Fruit fly (Drosophila melanogaster) whole organism, embryonic: ENCODE data around the gene cysu.

Source experiments
- CG11695 ChIP-seq: fragments of 200-800 bp; sonication (Bioruptor generic); IDR thresholded peaks from 3 replicates; pipeline ENCODE4 v1.3.6; 2022; ENCODE audit warnings: missing biosample characterization, missing genetic modification characterization
- CG12659 ChIP-seq: fragments of 200-800 bp; sonication (Bioruptor generic); optimal IDR thresholded peaks from 3 replicates; lab custom pipeline; 2017; ENCODE audit warnings: mild to moderate bottlenecking, missing biosample characterization, missing genetic modification reagents, missing genetic modification characterization
- CG13296 ChIP-seq: fragments of 200-800 bp; sonication (Bioruptor generic); optimal IDR thresholded peaks from 3 replicates; lab custom pipeline; 2018; ENCODE audit warnings: missing biosample characterization, mild to moderate bottlenecking, missing genetic modification characterization
- CG15696 ChIP-seq: fragments of 200-800 bp; sonication (Bioruptor generic); optimal IDR thresholded peaks from 2 replicates; lab custom pipeline; 2019; ENCODE audit warnings: missing biosample characterization, mild to moderate bottlenecking, missing genetic modification characterization, moderate library complexity
- CG16815 ChIP-seq: fragments of 200-800 bp; sonication (Bioruptor generic); optimal IDR thresholded peaks from 3 replicates; lab custom pipeline; 2017; ENCODE audit warnings: missing biosample characterization, mild to moderate bottlenecking, missing genetic modification characterization
- CG17328 ChIP-seq: fragments of 200-800 bp; sonication (Bioruptor generic); IDR thresholded peaks from 2 replicates; pipeline ENCODE4 v1.3.6; 2022; ENCODE audit warnings: missing biosample characterization, missing genetic modification characterization
- CG18476 ChIP-seq: fragments of 200-800 bp; sonication (Bioruptor generic); optimal IDR thresholded peaks from 2 replicates; lab custom pipeline; 2016; ENCODE audit warnings: missing biosample characterization, mild to moderate bottlenecking, missing genetic modification characterization
- CG2712 ChIP-seq: fragments of 200-800 bp; optimal IDR thresholded peaks from 3 replicates; lab custom pipeline; 2019; ENCODE audit warnings: missing biosample characterization, mild to moderate bottlenecking, missing genetic modification characterization, moderate library complexity
- CG34422 ChIP-seq: fragments of 200-800 bp; sonication (Bioruptor generic); IDR thresholded peaks from 3 replicates; pipeline ENCODE4 v1.3.6; 2022; ENCODE audit warnings: missing biosample characterization, missing genetic modification characterization
- CG3726 ChIP-seq: fragments of 200-800 bp; sonication (Bioruptor generic); IDR thresholded peaks from 3 replicates; pipeline ENCODE4, ENCODE4 v1.3.6; 2022; ENCODE audit warnings: missing biosample characterization, missing genetic modification characterization
- CG4360 ChIP-seq: fragments of 200-800 bp; sonication (Bioruptor generic); IDR thresholded peaks from 2 replicates; pipeline ENCODE4 v1.3.6; 2022; ENCODE audit warnings: missing biosample characterization, missing genetic modification characterization
- CG4820 ChIP-seq: fragments of 200-800 bp; sonication (Bioruptor generic); optimal IDR thresholded peaks from 3 replicates; lab custom pipeline; 2016; ENCODE audit warnings: missing biosample characterization, missing genetic modification characterization
- CG5245 ChIP-seq: fragments of 200-800 bp; sonication (Bioruptor generic); optimal IDR thresholded peaks from 3 replicates; lab custom pipeline; 2016; ENCODE audit warnings: missing biosample characterization, missing genetic modification characterization
- CG6683 ChIP-seq: fragments of 200-800 bp; sonication (Bioruptor generic); optimal IDR thresholded peaks from 2 replicates; lab custom pipeline; 2017; ENCODE audit warnings: missing biosample characterization, mild to moderate bottlenecking, missing genetic modification characterization, missing genetic modification reagents
- CG6813 ChIP-seq: fragments of 200-800 bp; sonication (Bioruptor generic); optimal IDR thresholded peaks from 2 replicates; lab custom pipeline; 2017; ENCODE audit warnings: missing biosample characterization, missing genetic modification characterization, mild to moderate bottlenecking, moderate library complexity, missing genetic modification reagents
- CG7963 ChIP-seq: fragments of 200-800 bp; sonication (Bioruptor generic); IDR thresholded peaks from 3 replicates; pipeline ENCODE4 v1.3.6; 2022; ENCODE audit warnings: missing biosample characterization, missing genetic modification characterization; ENCODE audit not compliant: partially characterized antibody
- Chrac-16 ChIP-seq: fragments of 200-800 bp; sonication (Bioruptor generic); optimal IDR thresholded peaks from 3 replicates; lab custom pipeline; 2016; ENCODE audit warnings: missing biosample characterization, missing genetic modification characterization
- Doc3 ChIP-seq: fragments of 200-800 bp; sonication (Bioruptor generic); IDR thresholded peaks from 3 replicates; pipeline ENCODE4 v1.3.6; 2022; ENCODE audit warnings: missing biosample characterization, missing genetic modification characterization; ENCODE audit not compliant: partially characterized antibody
- Dp ChIP-seq: fragments of 200-800 bp; sonication (Bioruptor generic); optimal IDR thresholded peaks from 2 replicates; lab custom pipeline; 2018; ENCODE audit warnings: missing biosample characterization, mild to moderate bottlenecking, missing genetic modification characterization, moderate library complexity
- HLH3B ChIP-seq: fragments of 200-800 bp; sonication (Bioruptor generic); IDR thresholded peaks from 2 replicates; pipeline ENCODE4 v1.3.6; 2022; ENCODE audit warnings: missing biosample characterization, missing genetic modification characterization
- Hmr ChIP-seq: fragments of 200-800 bp; sonication (Bioruptor generic); optimal IDR thresholded peaks from 3 replicates; lab custom pipeline; 2017; ENCODE audit warnings: mild to moderate bottlenecking, missing biosample characterization, missing genetic modification reagents, missing genetic modification characterization
- Hmx ChIP-seq: fragments of 200-800 bp; sonication (Bioruptor generic); optimal IDR thresholded peaks from 2 replicates; lab custom pipeline; 2016; ENCODE audit warnings: missing biosample characterization, missing genetic modification characterization
- Meics ChIP-seq: fragments of 200-800 bp; sonication (Bioruptor generic); optimal IDR thresholded peaks from 2 replicates; lab custom pipeline; 2017; ENCODE audit warnings: missing biosample characterization, mild to moderate bottlenecking, missing genetic modification characterization
- NfI ChIP-seq: fragments of 200-800 bp; sonication (Bioruptor generic); optimal IDR thresholded peaks from 3 replicates; lab custom pipeline; 2018; ENCODE audit warnings: missing biosample characterization, mild to moderate bottlenecking, missing genetic modification characterization, moderate library complexity
- Six4 ChIP-seq: fragments of 200-800 bp; sonication (Bioruptor generic); optimal IDR thresholded peaks from 2 replicates; lab custom pipeline; 2016; ENCODE audit warnings: missing biosample characterization, missing genetic modification characterization
- Sry-δ ChIP-seq: fragments of 200-800 bp; sonication (Bioruptor generic); optimal IDR thresholded peaks from 2 replicates; lab custom pipeline; 2016; ENCODE audit warnings: missing biosample characterization, missing genetic modification characterization
- Ssrp ChIP-seq: fragments of 200-800 bp; sonication (Bioruptor generic); optimal IDR thresholded peaks from 2 replicates; lab custom pipeline; 2018; ENCODE audit warnings: missing biosample characterization, mild to moderate bottlenecking, missing genetic modification characterization, moderate library complexity
- ap ChIP-seq: fragments of 200-800 bp; sonication (Bioruptor generic); IDR thresholded peaks from 2 replicates; pipeline ENCODE4 v1.3.6; 2022; ENCODE audit warnings: missing biosample characterization, missing genetic modification characterization
- chinmo ChIP-seq: fragments of 200-800 bp; sonication (Bioruptor generic); IDR thresholded peaks from 4 replicates; pipeline ENCODE4 v1.3.6; 2022; ENCODE audit warnings: missing biosample characterization, missing genetic modification characterization; ENCODE audit not compliant: partially characterized antibody
- cwo ChIP-seq: fragments of 200-800 bp; sonication (Bioruptor generic); optimal IDR thresholded peaks from 3 replicates; lab custom pipeline; 2017; ENCODE audit warnings: missing biosample characterization, missing genetic modification characterization, mild to moderate bottlenecking, moderate library complexity, missing genetic modification reagents
- esg ChIP-seq: fragments of 200-800 bp; sonication (Bioruptor generic); conservative IDR thresholded peaks from 2 replicates; pipeline ENCODE4 v1.3.6; 2022; ENCODE audit warnings: missing biosample characterization, missing genetic modification characterization
- exex ChIP-seq: fragments of 200-800 bp; sonication (Bioruptor generic); optimal IDR thresholded peaks from 4 replicates; lab custom pipeline; 2018; ENCODE audit warnings: missing biosample characterization, mild to moderate bottlenecking, missing genetic modification characterization, moderate library complexity
- eyg ChIP-seq: fragments of 200-800 bp; sonication (Bioruptor generic); optimal IDR thresholded peaks from 3 replicates; lab custom pipeline; 2016; ENCODE audit warnings: missing biosample characterization, missing genetic modification characterization
- fd96Cb ChIP-seq: fragments of 200-800 bp; sonication (Bioruptor generic); optimal IDR thresholded peaks from 2 replicates; lab custom pipeline; 2018; ENCODE audit warnings: missing biosample characterization, mild to moderate bottlenecking, missing genetic modification characterization, moderate library complexity
- ftz-f1 ChIP-seq: fragments of 200-800 bp; sonication (Bioruptor generic); optimal IDR thresholded peaks from 2 replicates; lab custom pipeline; 2016; ENCODE audit warnings: missing biosample characterization, missing genetic modification characterization
- ham ChIP-seq: fragments of 200-800 bp; sonication (Bioruptor generic); IDR thresholded peaks from 2 replicates; pipeline ENCODE4 v1.3.6; 2022; ENCODE audit warnings: missing biosample characterization, missing genetic modification characterization
- insv ChIP-seq, 2 experiments: fragments of 200-800 bp; sonication (Bioruptor generic); optimal IDR thresholded peaks; 3 replicates each; lab custom pipeline; 2016 to 2018; ENCODE audit warnings: missing biosample characterization in 2 of 2, missing genetic modification characterization in 2 of 2
- jing ChIP-seq: fragments of 200-800 bp; sonication (Bioruptor generic); optimal IDR thresholded peaks from 2 replicates; lab custom pipeline; 2018; ENCODE audit warnings: missing biosample characterization, mild to moderate bottlenecking, missing genetic modification characterization
- kay ChIP-seq: fragments of 200-800 bp; sonication (Bioruptor generic); optimal IDR thresholded peaks from 2 replicates; lab custom pipeline; 2016; ENCODE audit warnings: missing biosample characterization, missing genetic modification characterization
- mirr ChIP-seq: fragments of 200-800 bp; sonication (Bioruptor generic); optimal IDR thresholded peaks from 3 replicates; lab custom pipeline; 2018; ENCODE audit warnings: missing biosample characterization, mild to moderate bottlenecking, missing genetic modification characterization
- mld ChIP-seq: fragments of 200-800 bp; sonication (Bioruptor generic); IDR thresholded peaks from 3 replicates; pipeline ENCODE4 v1.3.6; 2022; ENCODE audit warnings: missing biosample characterization, missing genetic modification characterization; ENCODE audit not compliant: partially characterized antibody
- pan ChIP-seq, 4 experiments: fragments of >200 bp in 3 of 4; fragments of 200-800 bp in 1 of 4; sonication (Bioruptor generic) in 1 of 4; optimal IDR thresholded peaks in 3 of 4; IDR thresholded peaks in 1 of 4; 2 replicates each; pipeline versions ENCODE4 v1.3.6 to Lab custom; 2017 to 2022; ENCODE audit warnings: missing biosample characterization in 2 of 4, missing genetic modification characterization in 2 of 4, mixed read lengths in 1 of 4
- psq ChIP-seq: fragments of 200-800 bp; sonication (Bioruptor generic); optimal IDR thresholded peaks from 2 replicates; lab custom pipeline; 2017; ENCODE audit warnings: missing biosample characterization, missing genetic modification characterization
- run ChIP-seq: fragments of 200-800 bp; sonication (Bioruptor generic); optimal IDR thresholded peaks from 3 replicates; lab custom pipeline; 2018; ENCODE audit warnings: missing biosample characterization, mild to moderate bottlenecking, missing genetic modification characterization
- sim ChIP-seq: fragments of 200-800 bp; sonication (Bioruptor generic); IDR thresholded peaks from 2 replicates; pipeline ENCODE4 v1.3.6; 2022; ENCODE audit warnings: missing biosample characterization, missing genetic modification characterization
- sna ChIP-seq: fragments of 200-800 bp; sonication (Bioruptor generic); IDR thresholded peaks from 2 replicates; pipeline ENCODE4 v1.3.6; 2022; ENCODE audit warnings: missing biosample characterization, missing genetic modification characterization; ENCODE audit not compliant: partially characterized antibody
- tio ChIP-seq: fragments of 200-800 bp; sonication (Bioruptor generic); optimal IDR thresholded peaks from 2 replicates; lab custom pipeline; 2017; ENCODE audit warnings: missing biosample characterization, missing genetic modification characterization, inconsistent platforms
- toy ChIP-seq: fragments of 200-800 bp; sonication (Bioruptor generic); IDR thresholded peaks from 2 replicates; pipeline ENCODE4 v1.3.6; 2022; ENCODE audit warnings: missing biosample characterization, missing genetic modification characterization

The cysu gene

dm6 chr3R:17386168-17386819, 39.3 kb upstream of the cysu start (continued):
- TF ChIP-seq sna (GFP tag; lab: Robert Waterston, UW) (no peak), CG2712 (tag; lab: Kevin White, UChicago) (peak; percentile 82), ap (GFP tag; lab: Robert Waterston, UW) (peak; percentile 67), tio (GFP tag; lab: Kevin White, UChicago) (peak; percentile 1), chinmo (GFP tag; lab: Robert Waterston, UW) (no peak), ham (no peak), CG11695 (GFP tag; lab: Robert Waterston, UW) (peak; percentile 61; the same call in 1 of the 3 replicates), CG6683 (GFP tag; lab: Kevin White, UChicago) (no peak), eyg (GFP tag; lab: Kevin White, UChicago) (no peak), CG6813 (GFP tag; lab: Kevin White, UChicago) (peak; percentile 56), Sry-δ (peak; percentile 31), Hmx (GFP tag; lab: Kevin White, UChicago) (no peak), run (peak; percentile 55), mirr (no peak), toy (GFP tag; lab: Robert Waterston, UW) (no peak), Doc3 (GFP tag; lab: Robert Waterston, UW) (no peak), CG18476 (GFP tag; lab: Kevin White, UChicago) (peak; percentile 50), CG4360 (GFP tag; lab: Robert Waterston, UW) (peak; percentile 40; the same call in 1 of the 2 replicates), CG12659 (peak; percentile 26), kay (no peak), jing (peak; percentile 40), Chrac-16 (peak; percentile 47), CG4820 (peak; percentile 74), Dp (GFP tag; lab: Kevin White, UChicago) (no peak), CG16815 (GFP tag; lab: Kevin White, UChicago) (peak; percentile 35), CG5245 (GFP tag; lab: Kevin White, UChicago) (peak; percentile 64), CG15696 (tag; lab: Kevin White, UChicago) (peak; percentile 42), sim (GFP tag; lab: Robert Waterston, UW) (peak; percentile 62), Hmr (peak; percentile 30), psq (GFP tag; lab: Kevin White, UChicago) (no peak), CG17328 (GFP tag; lab: Robert Waterston, UW) (peak; percentile 84), Six4 (peak; percentile 49), CG13296 (peak; percentile 1), insv (GFP tag; optimal IDR thresholded peaks at IDR 0.05; lab: Kevin White, UChicago) (no peak), fd96Cb (peak; percentile 83), Meics (GFP tag; lab: Kevin White, UChicago) (peak; percentile 52), cwo (peak; percentile 30), mld (no peak), Ssrp (tag; lab: Kevin White, UChicago) (peak; percentile 65), CG7963 (GFP tag; lab: Robert Waterston, UW) (no peak), ftz-f1 (GFP tag; lab: Kevin White, UChicago) (no peak), CG34422 (peak; percentile 35; the same call in 2 of the 3 replicates), HLH3B (GFP tag; lab: Robert Waterston, UW) (peak; percentile 75), exex (no peak), NfI (GFP tag; lab: Kevin White, UChicago) (peak; percentile 57), pan (optimal IDR thresholded peaks at IDR 0.05; lab: Kevin White, UChicago) (no peak), pan (GFP tag; optimal IDR thresholded peaks at IDR 0.05 in 1 of 2, IDR thresholded peaks at IDR 0.05 in 1 of 2) (peak in 1 of 2 experiments; percentile 76), CG3726 (no peak), esg (GFP tag; lab: Robert Waterston, UW) (peak; percentile 80)
